Worm (Caenorhabditis elegans) whole organism, mixed stage, embryonic: Measurements from ENCODE around the gene srx-76.

Experiments used
- bed-3 ChIP-seq: fragments of 200-800 bp; sonication (Bioruptor generic); optimal IDR thresholded peaks from 3 replicates; lab custom pipeline; 2018; ENCODE audit warnings: mild to moderate bottlenecking, missing genetic modification characterization, moderate library complexity, missing compliant biosample characterization
- drap-1 ChIP-seq: fragments of 200-800 bp; sonication (Bioruptor generic); optimal IDR thresholded peaks from 3 replicates; lab custom pipeline; 2018; ENCODE audit warnings: mild to moderate bottlenecking, missing genetic modification characterization, missing compliant biosample characterization
- elt-1 ChIP-seq: sonication (generic microtip); optimal IDR thresholded peaks from 2 replicates; lab custom pipeline; 2017; ENCODE audit warnings: missing genetic modification characterization, mild to moderate bottlenecking, missing compliant biosample characterization, antibody characterized with exemption, moderate library complexity, borderline replicate concordance; ENCODE audit not compliant: insufficient read depth
- lsy-2 ChIP-seq: fragments of 150-350 bp; optimal IDR thresholded peaks from 2 replicates; lab custom pipeline; 2014; ENCODE audit warnings: missing biosample characterization, missing genetic modification characterization
- mep-1 ChIP-seq: fragments of 150-350 bp; optimal IDR thresholded peaks from 2 replicates; lab custom pipeline; 2017; ENCODE audit warnings: missing biosample characterization, missing genetic modification reagents, missing genetic modification characterization, inconsistent platforms
- nhr-2 ChIP-seq: fragments of 150-350 bp; optimal IDR thresholded peaks from 2 replicates; lab custom pipeline; 2014; ENCODE audit warnings: missing biosample characterization, missing genetic modification characterization
- nhr-237 ChIP-seq: fragments of 150-350 bp; optimal IDR thresholded peaks from 2 replicates; lab custom pipeline; 2014; ENCODE audit warnings: missing biosample characterization, missing genetic modification characterization
- nhr-28 ChIP-seq: fragments of 150-350 bp; optimal IDR thresholded peaks from 2 replicates; lab custom pipeline; 2014; ENCODE audit warnings: missing biosample characterization, missing genetic modification characterization
- nhr-76 ChIP-seq: sonication (generic microtip); optimal IDR thresholded peaks from 2 replicates; lab custom pipeline; 2017; ENCODE audit warnings: missing biosample characterization, missing genetic modification characterization
- snpc-4 ChIP-seq: fragments of 150-350 bp; optimal IDR thresholded peaks from 2 replicates; lab custom pipeline; 2014; ENCODE audit warnings: missing biosample characterization, missing genetic modification characterization
- sptf-1 ChIP-seq: sonication (generic microtip); optimal IDR thresholded peaks from 2 replicates; lab custom pipeline; 2017; ENCODE audit warnings: mild to moderate bottlenecking, missing genetic modification characterization, moderate library complexity, missing compliant biosample characterization
- unc-62 ChIP-seq: fragments of 150-350 bp; optimal IDR thresholded peaks from 2 replicates; lab custom pipeline; 2014; ENCODE audit warnings: missing biosample characterization, missing genetic modification reagents, missing genetic modification characterization
- ztf-11 ChIP-seq: fragments of 150-350 bp; optimal IDR thresholded peaks from 2 replicates; lab custom pipeline; 2014; ENCODE audit warnings: missing biosample characterization, missing genetic modification characterization

- TF ChIP-seq nhr-76 (tag; lab: Kevin White, UChicago), result no peak
- TF ChIP-seq sptf-1 (tag; lab: Kevin White, UChicago), result no peak
- TF ChIP-seq elt-1, result no peak
- TF ChIP-seq lsy-2 (tag; lab: Kevin White, UChicago), result no peak
- no peak for TF ChIP-seq unc-62 (GFP tag; lab: Kevin White, UChicago)
- no peak for TF ChIP-seq ztf-11 (tag; lab: Kevin White, UChicago)
- TF ChIP-seq snpc-4 (tag; lab: Kevin White, UChicago), result no peak
- no peak for TF ChIP-seq nhr-2 (tag; lab: Kevin White, UChicago)
- TF ChIP-seq bed-3 (GFP tag; lab: Kevin White, UChicago), result no peak
- no peak for TF ChIP-seq drap-1 (GFP tag; lab: Kevin White, UChicago)
- no peak for TF ChIP-seq nhr-28 (tag; lab: Kevin White, UChicago)
- no peak for TF ChIP-seq mep-1 (tag; lab: Kevin White, UChicago)
- TF ChIP-seq nhr-237 (tag; lab: Kevin White, UChicago), result no peak
Measured at ce11 chrV:11929046-11929590, 37.5 kb downstream of the srx-76 start, which contains the start of gene F58H1.2.
